Worm (Caenorhabditis elegans): ENCODE data around the gene F48E3.9.
A peak's percentile ranks its signal among the peaks of the same experiment; 100 is the strongest.

F48E3.9 gene

DNA sequence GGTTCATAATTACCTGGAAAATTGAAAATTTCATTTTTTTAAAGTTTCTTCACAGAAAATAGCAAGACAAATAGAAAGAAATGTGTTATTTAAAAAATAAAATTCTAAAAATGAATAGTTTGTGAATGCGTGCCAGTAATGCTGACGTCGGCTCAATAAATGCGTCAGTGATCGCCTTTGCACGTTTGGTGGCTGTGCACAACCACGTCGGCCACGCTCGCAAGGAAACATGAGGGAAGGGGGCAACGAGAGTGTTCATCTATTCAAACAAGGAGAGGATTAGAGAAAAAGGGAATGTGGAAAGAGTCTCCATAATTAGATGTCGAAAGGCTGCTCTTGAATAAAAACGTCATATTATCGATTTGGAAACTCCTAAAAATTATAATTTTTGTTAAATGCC is 20.1 kb downstream of the F48E3.9 start, which contains the start of gene uggt-1 (continued):
- no peak for TF ChIP-seq Y48G9A.11 (GFP tag; IDR thresholded peaks at IDR 0.05)
- TF ChIP-seq mep-1 (tag; optimal IDR thresholded peaks at IDR 0.05) = peak; percentile 98
- peak; percentile 43 for TF ChIP-seq ceh-28 (tag; optimal IDR thresholded peaks at IDR 0.05)
- no peak for TF ChIP-seq set-16 (GFP tag; IDR thresholded peaks at IDR 0.05)
- TF ChIP-seq mes-2 (tag; optimal IDR thresholded peaks at IDR 0.05; ENCODE audit: poor library complexity, severe bottlenecking) = peak; percentile 93
- TF ChIP-seq zfp-2 (tag; optimal IDR thresholded peaks at IDR 0.05) = peak; percentile 43
- TF ChIP-seq F37D6.2 (tag; optimal IDR thresholded peaks at IDR 0.05) = peak; percentile 90
- peak; percentile 88 for TF ChIP-seq nhr-11 (tag; optimal IDR thresholded peaks at IDR 0.05)
- TF ChIP-seq vab-7 (GFP tag; IDR thresholded peaks at IDR 0.05) = peak; percentile 72
- TF ChIP-seq daf-16 (GFP tag; optimal IDR thresholded peaks at IDR 0.05) = no peak
- peak; percentile 82 for TF ChIP-seq daf-16 (tag; optimal IDR thresholded peaks at IDR 0.05)
- TF ChIP-seq hlh-11 (tag; optimal IDR thresholded peaks at IDR 0.05) = peak; percentile 93
- peak in 1 of 2 experiments; percentile 98 for TF ChIP-seq unc-62 (GFP tag; optimal IDR thresholded peaks at IDR 0.05 in 1 of 2)
- TF ChIP-seq unc-62 (tag; optimal IDR thresholded peaks at IDR 0.05) = no peak
- TF ChIP-seq nhr-77 (tag; optimal IDR thresholded peaks at IDR 0.05) = peak; percentile 92
- TF ChIP-seq zip-2 (tag; optimal IDR thresholded peaks at IDR 0.05) = peak; percentile 43
- TF ChIP-seq ZK546.5 (tag; optimal IDR thresholded peaks at IDR 0.05) = no peak
- TF ChIP-seq jun-1 (tag; optimal IDR thresholded peaks at IDR 0.05) = peak; percentile 44
- peak; percentile 76 for TF ChIP-seq lin-1 (GFP tag; IDR thresholded peaks at IDR 0.05)
- peak; percentile 46 for TF ChIP-seq F10B5.3 (tag; optimal IDR thresholded peaks at IDR 0.05)
- TF ChIP-seq dpl-1 (GFP tag; optimal IDR thresholded peaks at IDR 0.05) = peak; percentile 83
- TF ChIP-seq T20F7.1 (GFP tag; optimal IDR thresholded peaks at IDR 0.05) = peak; percentile 85
- no peak for TF ChIP-seq ceh-44 (GFP tag; IDR thresholded peaks at IDR 0.05)
- no peak for TF ChIP-seq zag-1 (tag; optimal IDR thresholded peaks at IDR 0.05)
- peak; percentile 79 for TF ChIP-seq arid-1 (GFP tag; conservative IDR thresholded peaks at IDR 0.05)
- peak; percentile 64 for TF ChIP-seq duxl-1 (tag; optimal IDR thresholded peaks at IDR 0.05; ENCODE audit: poor library complexity)
- peak; percentile 19 for TF ChIP-seq nhr-10 (tag; optimal IDR thresholded peaks at IDR 0.05)

DNA sequence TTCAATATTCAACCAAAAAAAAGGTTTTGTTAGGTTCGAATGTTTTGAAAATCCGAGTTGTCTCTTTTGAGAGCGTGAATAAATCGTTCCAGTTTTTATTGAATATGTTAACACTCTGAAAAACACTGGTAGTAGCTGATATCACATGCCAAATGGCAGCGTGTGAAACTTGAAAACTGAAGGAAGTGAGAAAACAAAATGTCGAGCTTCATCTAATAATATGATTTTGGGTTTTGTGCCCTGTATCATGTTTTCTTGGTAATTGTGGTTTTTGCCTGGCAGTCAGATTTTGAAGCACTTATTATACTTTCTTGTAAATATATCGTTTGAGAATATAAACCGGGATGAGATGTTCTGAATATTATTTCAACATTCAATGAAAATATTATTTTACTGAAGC is 22.0 kb downstream of the F48E3.9 start, which contains the start of gene F48E3.6:
Gene F48E3.6 (minus strand): TSS at position 101 of the 400 bp plus-strand sequence.
- TF ChIP-seq nhr-76 (tag; optimal IDR thresholded peaks at IDR 0.05) = no peak

DNA sequence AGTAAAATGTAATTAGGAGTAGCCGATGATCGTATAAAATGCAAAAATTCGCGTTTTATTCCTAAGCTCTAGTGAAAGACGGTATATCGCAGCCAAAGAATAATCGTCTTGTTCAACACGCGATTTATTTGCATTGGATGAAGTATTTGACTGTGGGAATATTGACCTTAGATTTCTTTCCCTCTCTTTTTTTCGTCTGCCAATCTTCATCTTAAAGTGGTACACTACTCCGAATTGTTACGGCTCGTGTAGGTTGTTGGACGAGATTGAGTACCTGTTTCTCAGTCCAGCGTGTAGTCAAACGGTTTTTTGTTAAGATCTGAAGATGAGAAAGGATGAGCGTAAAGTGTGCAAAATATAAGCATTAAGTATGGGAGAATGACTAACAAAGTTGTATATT is 25.7 kb downstream of the F48E3.9 start, which contains the start of gene lgc-11:
Gene lgc-11 (minus strand): TSS at position 101 of the 400 bp plus-strand sequence.
- TF ChIP-seq egl-27 (tag; optimal IDR thresholded peaks at IDR 0.05) (no peak), lin-38 (GFP tag; IDR thresholded peaks at IDR 0.05) (no peak), nhr-25 (tag; optimal IDR thresholded peaks at IDR 0.05; ENCODE audit: borderline replicate concordance, insufficient read depth) (no peak), ceh-20 (GFP tag; IDR thresholded peaks at IDR 0.05) (no peak), fkh-10 (GFP tag; optimal IDR thresholded peaks at IDR 0.05) (no peak), daf-16 (GFP tag; optimal IDR thresholded peaks at IDR 0.05) (no peak), daf-16 (tag; optimal IDR thresholded peaks at IDR 0.05) (no peak), nhr-11 (tag; optimal IDR thresholded peaks at IDR 0.05) (no peak), F37D6.2 (tag; optimal IDR thresholded peaks at IDR 0.05) (no peak), skn-1 (tag; optimal IDR thresholded peaks at IDR 0.05) (no peak)

DNA sequence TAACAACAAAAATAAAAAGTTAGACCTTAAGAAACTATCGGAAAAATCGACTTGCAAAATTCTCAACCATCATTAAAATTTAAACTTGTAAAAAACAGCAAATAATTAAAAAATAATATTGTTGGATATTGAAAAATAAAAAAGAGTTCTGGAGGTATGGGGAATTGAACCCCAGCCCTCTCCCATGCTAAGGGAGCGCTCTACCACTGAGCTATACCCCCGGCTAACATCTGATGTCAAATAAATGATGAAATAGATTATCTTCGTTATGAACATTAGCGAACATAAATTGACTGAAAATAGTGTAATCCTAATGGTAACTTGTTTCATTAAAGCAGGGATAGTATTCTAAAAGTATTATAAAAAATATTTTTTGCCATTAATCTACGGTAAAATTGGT is 26.3 kb downstream of the F48E3.9 start:
- TF ChIP-seq saeg-2 (GFP tag; IDR thresholded peaks at IDR 0.05) (no peak), mes-2 (tag; optimal IDR thresholded peaks at IDR 0.05; ENCODE audit: poor library complexity, severe bottlenecking) (peak; percentile 42), vab-7 (GFP tag; IDR thresholded peaks at IDR 0.05) (0 out of 2 replicates have a peak, but pooled peaks have one; percentile 39), aha-1 (tag) (peak; percentile 55), zip-11 (GFP tag; IDR thresholded peaks at IDR 0.05) (0 out of 2 replicates have a peak, but pooled peaks have one; percentile 27), Y75B8A.6 (GFP tag; IDR thresholded peaks at IDR 0.05) (0 out of 2 replicates have a peak, but pooled peaks have one; percentile 32), arid-1 (GFP tag; conservative IDR thresholded peaks at IDR 0.05) (peak; percentile 62; the same call in 1 of the 2 replicates), dpl-1 (GFP tag; optimal IDR thresholded peaks at IDR 0.05) (no peak), daf-16 (GFP tag; optimal IDR thresholded peaks at IDR 0.05) (peak in 1 of 2 experiments; percentile 36), daf-16 (tag; optimal IDR thresholded peaks at IDR 0.05) (no peak), lin-1 (GFP tag; IDR thresholded peaks at IDR 0.05) (no peak), dmd-9 (GFP tag; IDR thresholded peaks at IDR 0.05) (no peak), hif-1 (tag; optimal IDR thresholded peaks at IDR 0.05) (no peak), daf-19 (GFP tag; conservative IDR thresholded peaks at IDR 0.05) (0 out of 2 replicates have a peak, but pooled peaks have one; percentile 64), F49E8.2 (tag; optimal IDR thresholded peaks at IDR 0.05; ENCODE audit: borderline replicate concordance) (peak; percentile 16), Y105C5A.15 (GFP tag; IDR thresholded peaks at IDR 0.05) (0 out of 2 replicates have a peak, but pooled peaks have one; percentile 59), egl-43 (GFP tag; IDR thresholded peaks at IDR 0.05) (0 out of 2 replicates have a peak, but pooled peaks have one; percentile 51), Y48G9A.11 (GFP tag; IDR thresholded peaks at IDR 0.05) (0 out of 2 replicates have a peak, but pooled peaks have one; percentile 20), snpc-1.2 (GFP tag; IDR thresholded peaks at IDR 0.05) (peak; percentile 68)

All from whole organism, L4 larva.